Fruit fly (Drosophila melanogaster): ENCODE measurements around the gene CG6683.
A peak's percentile ranks its signal among the peaks of the same experiment; 100 is the strongest.

Gene CG6683

dm6 chr3L:8525691-8526421, 11.1 kb upstream of the CG6683 start (continued):
- TF ChIP-seq CG31627 (GFP tag; optimal IDR thresholded peaks at IDR 0.05): peak; percentile 9
- peak; percentile 80 for TF ChIP-seq fkh (GFP tag; optimal IDR thresholded peaks at IDR 0.05)
- no peak for TF ChIP-seq CG34406 (GFP tag; optimal IDR thresholded peaks at IDR 0.05)
- TF ChIP-seq Sox102F (GFP tag; optimal IDR thresholded peaks at IDR 0.05): peak; percentile 9
- TF ChIP-seq fd85E (GFP tag; optimal IDR thresholded peaks at IDR 0.05): no peak

DNA sequence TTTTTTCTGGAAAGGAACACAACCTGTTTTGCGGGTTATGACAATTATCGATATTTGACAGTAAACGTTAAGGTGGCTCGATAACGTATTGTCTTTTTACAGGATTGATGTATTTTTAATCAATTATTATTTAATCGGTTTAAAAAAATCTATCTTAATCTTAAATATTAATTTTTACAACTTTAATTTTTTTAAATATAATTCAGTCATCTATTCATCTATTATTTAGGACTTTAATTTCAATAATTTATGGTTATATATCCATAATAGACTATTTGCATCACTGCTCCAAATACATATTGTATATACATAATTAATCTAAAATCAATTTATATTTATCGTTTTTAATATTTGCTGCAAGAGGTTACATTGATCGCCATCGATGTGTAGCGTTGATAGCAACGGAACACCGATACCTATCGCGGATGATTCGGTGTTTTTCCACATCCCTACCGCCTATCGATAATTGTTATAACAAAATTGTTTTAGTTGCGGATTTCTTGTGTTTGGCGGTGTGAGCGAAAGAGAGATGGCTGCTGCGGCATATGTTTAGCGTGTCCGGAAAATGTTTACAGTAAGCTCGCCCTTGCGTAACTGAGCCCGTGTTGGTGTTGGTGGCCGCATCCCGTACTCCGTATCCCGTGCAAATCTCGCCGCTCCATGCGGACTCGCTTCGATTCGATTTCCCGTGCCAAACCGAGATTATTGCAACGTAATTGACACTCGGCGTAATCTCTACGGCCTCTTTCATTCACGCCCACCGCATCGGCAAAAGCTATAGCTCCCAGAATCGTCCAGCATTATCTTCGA, 10.3 kb upstream of the CG6683 start, which contains the start of the genes GstO1 and foi:
Gene GstO1, minus strand, starts transcription at position 51 of the 810 bp plus-strand sequence.
Gene foi, plus strand, starts transcription at position 429 of the 810 bp plus-strand sequence.
- TF ChIP-seq CG3032 (tag; optimal IDR thresholded peaks at IDR 0.05) (peak; percentile 33), CG15336 (GFP tag; IDR thresholded peaks at IDR 0.05) (0 out of 2 replicates have a peak, but pooled peaks have one; percentile 10), CG8632 (GFP tag; optimal IDR thresholded peaks at IDR 0.05) (peak; percentile 10), CG8119 (GFP tag; IDR thresholded peaks at IDR 0.05) (no peak), dsx (GFP tag; optimal IDR thresholded peaks at IDR 0.05; ENCODE audit: poor library complexity, severe bottlenecking) (peak; percentile 39), lz (GFP tag; optimal IDR thresholded peaks at IDR 0.05) (peak; percentile 23), CG1621 (tag; optimal IDR thresholded peaks at IDR 0.05) (peak; percentile 82), topi (GFP tag; optimal IDR thresholded peaks at IDR 0.05) (peak; percentile 40), vri (GFP tag; optimal IDR thresholded peaks at IDR 0.05) (peak; percentile 67), svp (GFP tag) (peak; percentile 82), esn (GFP tag; optimal IDR thresholded peaks at IDR 0.05) (peak; percentile 48), CG9139 (GFP tag; optimal IDR thresholded peaks at IDR 0.05) (no peak), Hr39 (GFP tag; optimal IDR thresholded peaks at IDR 0.05) (peak; percentile 7), CG32006 (GFP tag; optimal IDR thresholded peaks at IDR 0.05) (peak; percentile 38), cyc (GFP tag; optimal IDR thresholded peaks at IDR 0.05) (no peak), Hr4 (GFP tag; optimal IDR thresholded peaks at IDR 0.05) (no peak), Eip78C (GFP tag) (peak; percentile 45), CG6276 (GFP tag; optimal IDR thresholded peaks at IDR 0.05) (no peak), Smox (GFP tag; optimal IDR thresholded peaks at IDR 0.05) (no peak), Ets96B (tag; optimal IDR thresholded peaks at IDR 0.05) (peak; percentile 16), CG6792 (GFP tag; optimal IDR thresholded peaks at IDR 0.05) (peak; percentile 19), achi (GFP tag; optimal IDR thresholded peaks at IDR 0.05) (peak; percentile 58), acj6 (GFP tag; optimal IDR thresholded peaks at IDR 0.05) (peak; percentile 9), salr (GFP tag; optimal IDR thresholded peaks at IDR 0.05) (peak in 1 of 2 experiments; percentile 37), CG34406 (GFP tag; optimal IDR thresholded peaks at IDR 0.05) (peak; percentile 19), CG10669 (GFP tag; optimal IDR thresholded peaks at IDR 0.05) (peak; percentile 14), pdm3 (GFP tag; optimal IDR thresholded peaks at IDR 0.05) (peak; percentile 22), CG31627 (GFP tag; optimal IDR thresholded peaks at IDR 0.05) (peak; percentile 30)

DNA sequence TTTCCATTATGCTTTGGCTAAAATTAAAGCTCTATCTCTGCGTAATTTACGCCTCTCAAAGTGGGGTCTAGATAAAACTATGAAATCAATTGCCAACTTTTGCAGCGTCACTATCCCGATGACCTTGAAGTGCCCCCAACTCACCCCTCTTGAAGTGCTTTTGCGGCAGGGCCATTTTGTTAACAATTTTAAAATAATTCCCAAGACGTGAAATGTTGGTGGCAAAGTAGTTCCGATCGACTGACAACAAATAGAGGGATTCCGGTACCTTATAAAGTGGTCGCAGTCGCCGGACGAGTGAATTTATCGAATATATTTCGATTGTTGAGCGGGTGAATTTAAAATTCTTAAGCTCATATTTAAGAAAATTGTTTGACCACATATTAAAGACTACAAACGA, 8.5 kb upstream of the CG6683 start, which contains the start of gene GstO2:
Gene GstO2, minus strand, starts transcription at position 245 of the 400 bp plus-strand sequence.
- no peak for TF ChIP-seq Gug (GFP tag; IDR thresholded peaks at IDR 0.05)
- no peak for TF ChIP-seq CG15336 (GFP tag; IDR thresholded peaks at IDR 0.05)
- no peak for TF ChIP-seq Met (GFP tag; optimal IDR thresholded peaks at IDR 0.05)
- TF ChIP-seq salr (GFP tag; optimal IDR thresholded peaks at IDR 0.05): no peak
- peak; percentile 0 for TF ChIP-seq esn (GFP tag; optimal IDR thresholded peaks at IDR 0.05)
- peak; percentile 89 for TF ChIP-seq CG1621 (tag; optimal IDR thresholded peaks at IDR 0.05)

- TF ChIP-seq Eip93F (GFP tag; optimal IDR thresholded peaks at IDR 0.05): no peak
- TF ChIP-seq CG4318 (GFP tag; optimal IDR thresholded peaks at IDR 0.05): no peak
- no peak for TF ChIP-seq CG6808 (GFP tag; optimal IDR thresholded peaks at IDR 0.05)
- no peak for TF ChIP-seq Sox102F (GFP tag; optimal IDR thresholded peaks at IDR 0.05)
- TF ChIP-seq Hr4 (GFP tag; optimal IDR thresholded peaks at IDR 0.05): no peak
- no peak for TF ChIP-seq net (GFP tag; optimal IDR thresholded peaks at IDR 0.05)
- no peak for TF ChIP-seq pdm3 (GFP tag; optimal IDR thresholded peaks at IDR 0.05)
- no peak for TF ChIP-seq CG31627 (GFP tag; optimal IDR thresholded peaks at IDR 0.05)
- TF ChIP-seq CG11762 (GFP tag; optimal IDR thresholded peaks at IDR 0.05; ENCODE audit: insufficient read depth): no peak
- no peak for TF ChIP-seq CG7368 (GFP tag; optimal IDR thresholded peaks at IDR 0.05)
- TF ChIP-seq CG10631 (GFP tag; optimal IDR thresholded peaks at IDR 0.05): no peak
- TF ChIP-seq eg (GFP tag; IDR thresholded peaks at IDR 0.05): no peak
- no peak for TF ChIP-seq Hr38 (GFP tag; optimal IDR thresholded peaks at IDR 0.05)
- no peak for TF ChIP-seq fd85E (GFP tag; optimal IDR thresholded peaks at IDR 0.05)
- no peak for TF ChIP-seq CG11294 (GFP tag; IDR thresholded peaks at IDR 0.05)
- no peak for TF ChIP-seq OdsH (GFP tag; optimal IDR thresholded peaks at IDR 0.05)
- TF ChIP-seq CG3032 (tag; optimal IDR thresholded peaks at IDR 0.05): no peak
Observed at dm6 chr3L:8520252-8520651, 5.5 kb upstream of the CG6683 start, which contains the start of gene se. Gene se, plus strand, starts transcription at chr3L:8520552.

Data from whole organism, prepupa.